Fruit fly (Drosophila melanogaster): ENCODE data around the gene MFS3.

The MFS3 gene

DNA sequence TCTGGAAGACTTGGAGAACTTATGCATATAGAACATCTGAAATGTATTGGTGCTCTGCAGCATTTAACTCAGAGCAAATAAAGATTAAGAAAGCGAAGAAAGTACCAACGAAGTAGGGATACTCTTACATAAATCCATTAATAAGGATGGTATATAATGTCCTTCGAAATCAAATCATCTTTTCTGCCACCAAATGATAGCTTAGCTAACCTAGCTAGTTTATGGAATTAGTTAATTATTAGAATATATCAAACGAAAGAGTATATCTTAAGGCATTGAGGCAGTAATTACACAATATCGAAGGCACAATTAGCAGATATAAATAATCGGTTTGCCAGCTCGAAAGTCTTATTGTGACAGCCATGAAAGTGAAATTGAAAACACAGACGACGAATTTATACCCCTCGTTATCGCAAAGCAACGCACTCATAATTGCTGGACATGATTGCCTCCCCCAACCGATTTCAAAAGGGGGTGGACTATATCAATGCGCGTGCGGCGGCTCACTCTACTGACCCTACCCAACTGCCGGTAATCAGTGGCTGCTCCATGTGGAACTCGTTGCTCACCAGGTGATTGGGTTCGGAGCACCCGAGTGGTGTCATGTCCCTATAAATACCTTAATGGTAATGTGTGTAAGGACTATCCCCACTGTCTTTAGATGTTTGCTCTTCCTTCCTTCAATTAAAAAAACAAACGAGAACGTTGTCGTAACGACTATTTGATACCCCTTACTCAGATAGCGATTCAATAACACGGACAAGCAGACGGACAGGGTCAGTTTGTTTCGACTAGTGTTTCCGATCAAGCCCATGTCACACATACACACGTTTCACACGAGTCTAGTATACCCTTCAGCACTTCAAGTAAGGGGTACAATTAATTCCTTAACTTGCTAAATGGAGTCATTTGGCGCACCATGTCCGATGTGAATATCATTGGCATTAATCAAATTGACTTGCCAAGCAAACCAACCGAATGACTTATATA is 1.7 kb downstream of the MFS3 start (continued):
- no peak for TF ChIP-seq CG17186 (GFP tag; optimal IDR thresholded peaks at IDR 0.05)
- TF ChIP-seq Hand (GFP tag; optimal IDR thresholded peaks at IDR 0.05) = no peak
- peak; percentile 19 for TF ChIP-seq Deaf1 (tag; optimal IDR thresholded peaks at IDR 0.05)
- no peak for TF ChIP-seq CG43689 (GFP tag; IDR thresholded peaks at IDR 0.05)
- TF ChIP-seq vnd (GFP tag; IDR thresholded peaks at IDR 0.05; ENCODE audit: partially characterized antibody) = no peak
- TF ChIP-seq Xbp1 (GFP tag; optimal IDR thresholded peaks at IDR 0.05) = peak; percentile 56
- TF ChIP-seq Atf6 (GFP tag; IDR thresholded peaks at IDR 0.05) = 0 out of 2 replicates have a peak, but pooled peaks have one; percentile 30
- no peak for TF ChIP-seq Usf (GFP tag; optimal IDR thresholded peaks at IDR 0.05)
- TF ChIP-seq CG2875 (GFP tag; optimal IDR thresholded peaks at IDR 0.05) = peak; percentile 25
- TF ChIP-seq CG4707 (GFP tag; optimal IDR thresholded peaks at IDR 0.05) = no peak
- TF ChIP-seq Six4 (GFP tag; optimal IDR thresholded peaks at IDR 0.05) = peak; percentile 25
- TF ChIP-seq vfl (GFP tag; optimal IDR thresholded peaks at IDR 0.05) = no peak
- no peak for TF ChIP-seq pfk (GFP tag; optimal IDR thresholded peaks at IDR 0.05)
- TF ChIP-seq lola (GFP tag; optimal IDR thresholded peaks at IDR 0.05) = peak in 1 of 3 experiments; percentile 31
- TF ChIP-seq zen (tag; optimal IDR thresholded peaks at IDR 0.05) = peak; percentile 5
- no peak for TF ChIP-seq NC2α (GFP tag; optimal IDR thresholded peaks at IDR 0.05)
- TF ChIP-seq fd96Cb (tag; optimal IDR thresholded peaks at IDR 0.05) = peak; percentile 46
- no peak for TF ChIP-seq toy (GFP tag; IDR thresholded peaks at IDR 0.05)
- peak; percentile 2 for TF ChIP-seq CG12942 (GFP tag; optimal IDR thresholded peaks at IDR 0.05)
- TF ChIP-seq Myb (GFP tag; optimal IDR thresholded peaks at IDR 0.05) = peak; percentile 5
- TF ChIP-seq Jarid2 (GFP tag; optimal IDR thresholded peaks at IDR 0.05) = no peak
- peak; percentile 26 for TF ChIP-seq CG16863 (GFP tag; optimal IDR thresholded peaks at IDR 0.05)
- TF ChIP-seq ase (GFP tag; IDR thresholded peaks at IDR 0.05) = no peak
- no peak for TF ChIP-seq HmgD (GFP tag; optimal IDR thresholded peaks at IDR 0.05)
- TF ChIP-seq maf-S (GFP tag; optimal IDR thresholded peaks at IDR 0.05) = peak; percentile 7
- peak; percentile 43; the same call in 1 of the 2 replicates for TF ChIP-seq Drgx (GFP tag; IDR thresholded peaks at IDR 0.05)
- peak; percentile 11 for TF ChIP-seq nerfin-1 (tag; optimal IDR thresholded peaks at IDR 0.05)
- TF ChIP-seq D19B (GFP tag; optimal IDR thresholded peaks at IDR 0.05) = peak; percentile 69
- no peak for TF ChIP-seq CG33213 (GFP tag; optimal IDR thresholded peaks at IDR 0.05)
- TF ChIP-seq Chrac-16 (GFP tag; optimal IDR thresholded peaks at IDR 0.05) = peak; percentile 39
- TF ChIP-seq Gsc (GFP tag; IDR thresholded peaks at IDR 0.05) = no peak
- TF ChIP-seq Adf1 (GFP tag; IDR thresholded peaks at IDR 0.05) = no peak
- no peak for TF ChIP-seq cad (GFP tag; optimal IDR thresholded peaks at IDR 0.05)
- peak; percentile 73 for TF ChIP-seq lab (GFP tag; optimal IDR thresholded peaks at IDR 0.05)
- TF ChIP-seq dpn (GFP tag; optimal IDR thresholded peaks at IDR 0.05) = peak in 1 of 2 experiments; percentile 35
- TF ChIP-seq CG8290 (GFP tag; optimal IDR thresholded peaks at IDR 0.05) = no peak
- peak in 1 of 2 experiments; percentile 57 for TF ChIP-seq CG8290 (tag; optimal IDR thresholded peaks at IDR 0.05)
- TF ChIP-seq cas (GFP tag; IDR thresholded peaks at IDR 0.05) = peak; percentile 31; the same call in 1 of the 2 replicates
- TF ChIP-seq fd102C (GFP tag; optimal IDR thresholded peaks at IDR 0.05) = no peak
- TF ChIP-seq HLH4C (GFP tag; IDR thresholded peaks at IDR 0.05; ENCODE audit: partially characterized antibody) = no peak
- TF ChIP-seq az2 (GFP tag; optimal IDR thresholded peaks at IDR 0.05) = peak; percentile 39
- peak; percentile 64 for TF ChIP-seq lilli (GFP tag; optimal IDR thresholded peaks at IDR 0.05)
- TF ChIP-seq kay (GFP tag; optimal IDR thresholded peaks at IDR 0.05) = no peak
- peak; percentile 78 for TF ChIP-seq nmo (GFP tag; optimal IDR thresholded peaks at IDR 0.05)
- peak; percentile 21 for TF ChIP-seq CG6254 (GFP tag; optimal IDR thresholded peaks at IDR 0.05)
- no peak for TF ChIP-seq CG6272 (GFP tag; IDR thresholded peaks at IDR 0.05)
- 0 out of 2 replicates have a peak, but pooled peaks have one; percentile 27 for TF ChIP-seq CG4404 (GFP tag; IDR thresholded peaks at IDR 0.05)
- TF ChIP-seq pros (GFP tag; optimal IDR thresholded peaks at IDR 0.05) = no peak
